Worm (Caenorhabditis elegans) whole organism, L3 larva: ENCODE data around the gene R05D8.9.

Source experiments
- elt-1 ChIP-seq: fragments of 150-350 bp; optimal IDR thresholded peaks from 2 replicates; lab custom pipeline; 2014; ENCODE audit warnings: missing biosample characterization, missing genetic modification characterization
- lin-39 ChIP-seq: fragments of 150-350 bp; optimal IDR thresholded peaks from 2 replicates; lab custom pipeline; 2018; ENCODE audit warnings: missing biosample characterization, missing genetic modification reagents, missing genetic modification characterization
- mdl-1 ChIP-seq: fragments of 150-350 bp; optimal IDR thresholded peaks from 2 replicates; lab custom pipeline; 2014; ENCODE audit warnings: missing biosample characterization, missing genetic modification characterization
- nfya-1 ChIP-seq: sonication (generic microtip); optimal IDR thresholded peaks from 2 replicates; lab custom pipeline; 2017; ENCODE audit warnings: missing genetic modification characterization, mild to moderate bottlenecking, missing compliant biosample characterization, antibody characterized with exemption, moderate library complexity; ENCODE audit not compliant: insufficient read depth
- nhr-12 ChIP-seq: fragments of 150-350 bp; optimal IDR thresholded peaks from 2 replicates; lab custom pipeline; 2014; ENCODE audit warnings: missing biosample characterization, missing genetic modification characterization
- nhr-23 ChIP-seq: fragments of 150-350 bp; optimal IDR thresholded peaks from 2 replicates; lab custom pipeline; 2014; ENCODE audit warnings: missing biosample characterization, missing genetic modification reagents, missing genetic modification characterization
- nhr-43 ChIP-seq: sonication (generic microtip); optimal IDR thresholded peaks from 2 replicates; lab custom pipeline; 2016; ENCODE audit warnings: mild to moderate bottlenecking, missing genetic modification characterization, missing compliant biosample characterization; ENCODE audit not compliant: poor library complexity, severe bottlenecking
- nhr-76 ChIP-seq: fragments of 150-350 bp; sonication (generic microtip); optimal IDR thresholded peaks from 5 replicates; lab custom pipeline; 2014; ENCODE audit warnings: missing biosample characterization, missing genetic modification characterization
- snpc-4 ChIP-seq: fragments of 150-350 bp; optimal IDR thresholded peaks from 2 replicates; lab custom pipeline; 2014; ENCODE audit warnings: missing biosample characterization, missing genetic modification characterization

- no peak for TF ChIP-seq nhr-76 (tag; lab: Kevin White, UChicago)
- TF ChIP-seq nhr-43, result no peak
- no peak for TF ChIP-seq elt-1 (tag; lab: Kevin White, UChicago)
- no peak for TF ChIP-seq snpc-4 (tag; lab: Kevin White, UChicago)
- no peak for TF ChIP-seq nhr-12
- TF ChIP-seq nhr-23, result no peak
- no peak for TF ChIP-seq nfya-1 (tag; lab: Kevin White, UChicago)
- no peak for TF ChIP-seq mdl-1 (tag; lab: Kevin White, UChicago)
- TF ChIP-seq lin-39 (tag; lab: Kevin White, UChicago), result no peak
Measured at ce11 chrV:2740228-2740627, 27.1 kb downstream of the R05D8.9 start, which contains the start of gene srg-61.
